Worm (Caenorhabditis elegans): ENCODE measurements around the gene cest-34.

The cest-34 gene

ce11 chrV:6655174-6655573 is 21.4 kb upstream of the cest-34 start, which contains the start of gene syx-18 (continued):
- TF ChIP-seq B0261.1 (tag; optimal IDR thresholded peaks at IDR 0.05) = no peak
- no peak for TF ChIP-seq ets-4 (GFP tag; optimal IDR thresholded peaks at IDR 0.05)
- TF ChIP-seq ceh-40 (GFP tag; IDR thresholded peaks at IDR 0.05) = no peak
- TF ChIP-seq ccch-3 (GFP tag; optimal IDR thresholded peaks at IDR 0.05) = no peak
- TF ChIP-seq madf-8 (GFP tag; conservative IDR thresholded peaks at IDR 0.05) = no peak
- TF ChIP-seq mxl-1 (tag; optimal IDR thresholded peaks at IDR 0.05) = no peak
- TF ChIP-seq nfya-1 (tag; optimal IDR thresholded peaks at IDR 0.05; ENCODE audit: borderline replicate concordance, insufficient read depth) = no peak
- 0 out of 2 replicates have a peak, but pooled peaks have one; percentile 48 for TF ChIP-seq hsf-1 (GFP tag; IDR thresholded peaks at IDR 0.05)
- TF ChIP-seq nhr-120 (GFP tag; IDR thresholded peaks at IDR 0.05) = no peak
- no peak for TF ChIP-seq F22D6.2 (tag; optimal IDR thresholded peaks at IDR 0.05)
- no peak for TF ChIP-seq rpc-1 (optimal IDR thresholded peaks at IDR 0.05)
- no peak for TF ChIP-seq rpc-1 (tag; optimal IDR thresholded peaks at IDR 0.05)
- no peak for TF ChIP-seq fkh-3 (tag; optimal IDR thresholded peaks at IDR 0.05)
- peak; percentile 11 for TF ChIP-seq him-1 (tag; optimal IDR thresholded peaks at IDR 0.05)
- TF ChIP-seq cebp-2 (GFP tag; IDR thresholded peaks at IDR 0.05) = no peak
- no peak for TF ChIP-seq C06A6.2 (GFP tag; conservative IDR thresholded peaks at IDR 0.05)
- no peak for TF ChIP-seq cebp-1 (GFP tag; IDR thresholded peaks at IDR 0.05)
- peak; percentile 34 for TF ChIP-seq cebp-1 (tag; optimal IDR thresholded peaks at IDR 0.05)
- TF ChIP-seq F39B2.1 (GFP tag; IDR thresholded peaks at IDR 0.05) = 0 out of 2 replicates have a peak, but pooled peaks have one; percentile 9
- no peak for TF ChIP-seq ZK185.1 (tag; optimal IDR thresholded peaks at IDR 0.05; ENCODE audit: poor library complexity, severe bottlenecking)
- no peak for TF ChIP-seq K11D2.4 (GFP tag; IDR thresholded peaks at IDR 0.05)
- 0 out of 2 replicates have a peak, but pooled peaks have one; percentile 26 for TF ChIP-seq D2030.7 (GFP tag; IDR thresholded peaks at IDR 0.05)
- TF ChIP-seq atf-7 (tag; optimal IDR thresholded peaks at IDR 0.05) = peak; percentile 7
- no peak for TF ChIP-seq snpc-3.4 (tag; optimal IDR thresholded peaks at IDR 0.05)
- TF ChIP-seq lin-35 (GFP tag; optimal IDR thresholded peaks at IDR 0.05) = peak in 2 of 3 experiments; percentile 33 to 43
- TF ChIP-seq athp-1 (tag; optimal IDR thresholded peaks at IDR 0.05) = peak; percentile 63
- no peak for TF ChIP-seq snpc-4 (GFP tag; optimal IDR thresholded peaks at IDR 0.05)
- peak in 1 of 4 experiments; percentile 11 for TF ChIP-seq snpc-4 (tag; optimal IDR thresholded peaks at IDR 0.05)
- no peak for TF ChIP-seq F57A8.1 (GFP tag; optimal IDR thresholded peaks at IDR 0.05)
- TF ChIP-seq zim-3 (tag; optimal IDR thresholded peaks at IDR 0.05) = no peak
- TF ChIP-seq rcor-1 (GFP tag; IDR thresholded peaks at IDR 0.05) = peak; percentile 30; the same call in 1 of the 2 replicates
- no peak for TF ChIP-seq ceh-79 (tag; optimal IDR thresholded peaks at IDR 0.05)
- no peak for TF ChIP-seq ceh-100 (GFP tag; IDR thresholded peaks at IDR 0.05)
- no peak for TF ChIP-seq F37B4.10 (GFP tag; IDR thresholded peaks at IDR 0.05)
- peak; percentile 53 for TF ChIP-seq madf-6 (GFP tag; IDR thresholded peaks at IDR 0.05)
- TF ChIP-seq C17E4.6 (GFP tag; IDR thresholded peaks at IDR 0.05) = no peak
- no peak for TF ChIP-seq Y79H2A.3 (GFP tag; conservative IDR thresholded peaks at IDR 0.05)
- TF ChIP-seq sea-2 (GFP tag; IDR thresholded peaks at IDR 0.05) = no peak
- peak; percentile 73 for TF ChIP-seq Y53G8AR.9 (GFP tag; conservative IDR thresholded peaks at IDR 0.05)
- no peak for TF ChIP-seq sdz-38 (tag; optimal IDR thresholded peaks at IDR 0.05)
- no peak for TF ChIP-seq Y67H2A.10 (GFP tag; conservative IDR thresholded peaks at IDR 0.05)
- no peak for TF ChIP-seq egl-44 (GFP tag; IDR thresholded peaks at IDR 0.05)
- peak; percentile 32 for TF ChIP-seq repo-1 (tag; optimal IDR thresholded peaks at IDR 0.05)
- no peak for TF ChIP-seq ztf-25 (GFP tag; IDR thresholded peaks at IDR 0.05)
- no peak for TF ChIP-seq hrde-1 (tag; optimal IDR thresholded peaks at IDR 0.05; ENCODE audit: borderline replicate concordance)
- no peak for TF ChIP-seq F23B12.7 (tag; optimal IDR thresholded peaks at IDR 0.05; ENCODE audit: insufficient read depth)
- no peak for TF ChIP-seq tlf-1 (GFP tag; optimal IDR thresholded peaks at IDR 0.05)
- no peak for TF ChIP-seq B0035.1 (tag; optimal IDR thresholded peaks at IDR 0.05)
- no peak for TF ChIP-seq B0019.2 (GFP tag; conservative IDR thresholded peaks at IDR 0.05)
- TF ChIP-seq gei-17 (GFP tag; optimal IDR thresholded peaks at IDR 0.05) = no peak
